In genomic region chrIV:7507305-7507704, ce11 we compare ENCODE assay signal across 6 worm cellular contexts.
TF ChIP-seq lines count a peak whose summit lies in the region.

No protein-coding gene starts in this region.

TF ChIP-seq in whole organism, L1 larva, 84 proteins besides CTCF, POLR2A, EP300 and RAD21 (continues in another document):
- TF ChIP-seq blmp-1 (tag; optimal IDR thresholded peaks at IDR 0.05; lab: Kevin White, UChicago) = peak; percentile 57
- TF ChIP-seq nhr-85 (tag; lab: Kevin White, UChicago) = peak; percentile 81
- TF ChIP-seq nhr-47 (tag; optimal IDR thresholded peaks at IDR 0.05; lab: Kevin White, UChicago) = peak; percentile 32
- TF ChIP-seq ztf-4 (tag; optimal IDR thresholded peaks at IDR 0.05; lab: Kevin White, UChicago) = peak; percentile 6
- TF ChIP-seq pax-3 (tag; optimal IDR thresholded peaks at IDR 0.05; lab: Kevin White, UChicago) = peak; percentile 11
- TF ChIP-seq grh-1 (GFP tag; IDR thresholded peaks at IDR 0.05; lab: Robert Waterston, UW) = 0 out of 2 replicates have a peak, but pooled peaks have one; percentile 36
- no peak for TF ChIP-seq tlp-1 (tag; optimal IDR thresholded peaks at IDR 0.05; lab: Kevin White, UChicago)
- peak; percentile 37 for TF ChIP-seq skn-1 (tag; optimal IDR thresholded peaks at IDR 0.05; lab: Kevin White, UChicago)
- TF ChIP-seq nhr-20 (tag; optimal IDR thresholded peaks at IDR 0.05; lab: Kevin White, UChicago) = peak; percentile 75
- no peak for TF ChIP-seq zag-1 (tag; optimal IDR thresholded peaks at IDR 0.05; lab: Kevin White, UChicago)
- peak; percentile 83 for TF ChIP-seq nhr-71 (tag; optimal IDR thresholded peaks at IDR 0.05; lab: Kevin White, UChicago)
- peak; percentile 73 for TF ChIP-seq unc-130 (tag; optimal IDR thresholded peaks at IDR 0.05; lab: Kevin White, UChicago)
- peak; percentile 11 to 45 for TF ChIP-seq efl-1 (optimal IDR thresholded peaks at IDR 0.05; lab: Kevin White, UChicago)
- peak; percentile 59 to 97 for TF ChIP-seq efl-1 (GFP tag; optimal IDR thresholded peaks at IDR 0.05 in 1 of 2; lab: Kevin White, UChicago)
- TF ChIP-seq unc-98 (GFP tag; IDR thresholded peaks at IDR 0.05; lab: Robert Waterston, UW) = no peak

TF ChIP-seq in whole organism, L2 larva, 48 proteins besides CTCF, POLR2A, EP300 and RAD21 (continues in another document):
- TF ChIP-seq gmeb-1 (tag; optimal IDR thresholded peaks at IDR 0.05; lab: Kevin White, UChicago) (peak; percentile 56), sem-4 (tag; optimal IDR thresholded peaks at IDR 0.05; lab: Kevin White, UChicago) (peak; percentile 22), lin-13 (GFP tag; optimal IDR thresholded peaks at IDR 0.05; lab: Kevin White, UChicago) (peak; percentile 21), elt-3 (tag; optimal IDR thresholded peaks at IDR 0.05; lab: Kevin White, UChicago) (no peak), sma-3 (GFP tag; optimal IDR thresholded peaks at IDR 0.05; lab: Kevin White, UChicago) (peak; percentile 28), lsy-2 (tag; optimal IDR thresholded peaks at IDR 0.05; lab: Kevin White, UChicago) (peak in 1 of 2 experiments; percentile 61), egl-27 (tag; optimal IDR thresholded peaks at IDR 0.05; lab: Kevin White, UChicago) (no peak), crh-2 (tag; optimal IDR thresholded peaks at IDR 0.05; lab: Kevin White, UChicago) (peak; percentile 29), R02D3.7 (tag; optimal IDR thresholded peaks at IDR 0.05; lab: Kevin White, UChicago) (no peak), F13H6.1 (tag; optimal IDR thresholded peaks at IDR 0.05; lab: Kevin White, UChicago) (peak; percentile 35), ceh-82 (tag; optimal IDR thresholded peaks at IDR 0.05; lab: Kevin White, UChicago) (no peak), elt-1 (tag; optimal IDR thresholded peaks at IDR 0.05; lab: Kevin White, UChicago) (no peak), nhr-25 (tag; optimal IDR thresholded peaks at IDR 0.05; lab: Kevin White, UChicago) (peak; percentile 58), nhr-6 (tag; optimal IDR thresholded peaks at IDR 0.05; lab: Kevin White, UChicago) (no peak), nhr-12 (tag; optimal IDR thresholded peaks at IDR 0.05; lab: Kevin White, UChicago) (no peak)

TF ChIP-seq in whole organism, L3 larva, 47 proteins besides CTCF, POLR2A, EP300 and RAD21 (continues in another document):
- TF ChIP-seq tbx-2 (tag; optimal IDR thresholded peaks at IDR 0.05; lab: Kevin White, UChicago) = no peak
- no peak for TF ChIP-seq nfya-1 (tag; optimal IDR thresholded peaks at IDR 0.05; lab: Kevin White, UChicago; ENCODE audit: insufficient read depth)
- TF ChIP-seq ama-1 (optimal IDR thresholded peaks at IDR 0.05; lab: Kevin White, UChicago) = peak; percentile 83
- no peak for TF ChIP-seq skn-1 (tag; optimal IDR thresholded peaks at IDR 0.05; lab: Kevin White, UChicago)
- TF ChIP-seq pqm-1 (tag; optimal IDR thresholded peaks at IDR 0.05; lab: Kevin White, UChicago) = no peak
- TF ChIP-seq snpc-4 (tag; optimal IDR thresholded peaks at IDR 0.05; lab: Kevin White, UChicago) = no peak
- TF ChIP-seq fkh-10 (GFP tag; optimal IDR thresholded peaks at IDR 0.05; lab: Kevin White, UChicago) = no peak
- no peak for TF ChIP-seq ztf-11 (tag; optimal IDR thresholded peaks at IDR 0.05; lab: Kevin White, UChicago)
- no peak for TF ChIP-seq fos-1 (tag; optimal IDR thresholded peaks at IDR 0.05; lab: Kevin White, UChicago)
- TF ChIP-seq egl-27 (tag; optimal IDR thresholded peaks at IDR 0.05; lab: Kevin White, UChicago) = no peak
- TF ChIP-seq lin-15B (tag; optimal IDR thresholded peaks at IDR 0.05; lab: Kevin White, UChicago) = peak; percentile 23
- TF ChIP-seq ztf-4 (tag; optimal IDR thresholded peaks at IDR 0.05; lab: Kevin White, UChicago) = no peak
- no peak for TF ChIP-seq nhr-11 (tag; optimal IDR thresholded peaks at IDR 0.05; lab: Kevin White, UChicago)
- TF ChIP-seq zag-1 (tag; optimal IDR thresholded peaks at IDR 0.05; lab: Kevin White, UChicago) = no peak
- no peak for TF ChIP-seq fkh-2 (tag; optimal IDR thresholded peaks at IDR 0.05; lab: Kevin White, UChicago)
- TF ChIP-seq nhr-237 (tag; optimal IDR thresholded peaks at IDR 0.05; lab: Kevin White, UChicago) = no peak
- TF ChIP-seq ZK546.5 (tag; optimal IDR thresholded peaks at IDR 0.05; lab: Kevin White, UChicago) = no peak

TF ChIP-seq in whole organism, L4 larva, 104 proteins besides CTCF, POLR2A, EP300 and RAD21 (continues in another document):
- TF ChIP-seq Y105C5A.15 (GFP tag; IDR thresholded peaks at IDR 0.05; lab: Robert Waterston, UW) (no peak), dmd-9 (GFP tag; IDR thresholded peaks at IDR 0.05; lab: Robert Waterston, UW) (no peak), nhr-102 (tag; optimal IDR thresholded peaks at IDR 0.05; lab: Kevin White, UChicago) (no peak), hif-1 (tag; optimal IDR thresholded peaks at IDR 0.05; lab: Kevin White, UChicago) (no peak), ZK337.2 (GFP tag; IDR thresholded peaks at IDR 0.05; lab: Robert Waterston, UW) (no peak), unc-39 (tag; optimal IDR thresholded peaks at IDR 0.05; lab: Kevin White, UChicago) (no peak), F26F4.8 (GFP tag; conservative IDR thresholded peaks at IDR 0.05; lab: Robert Waterston, UW) (no peak), egl-27 (tag; optimal IDR thresholded peaks at IDR 0.05; lab: Kevin White, UChicago) (no peak), daf-16 (GFP tag; optimal IDR thresholded peaks at IDR 0.05; lab: Kevin White, UChicago) (peak in 1 of 2 experiments; percentile 6), daf-16 (tag; optimal IDR thresholded peaks at IDR 0.05; lab: Kevin White, UChicago) (peak; percentile 55), php-3 (GFP tag; IDR thresholded peaks at IDR 0.05; lab: Robert Waterston, UW) (no peak), nhr-111 (GFP tag; optimal IDR thresholded peaks at IDR 0.05; lab: Kevin White, UChicago) (no peak), nhr-76 (tag; optimal IDR thresholded peaks at IDR 0.05; lab: Kevin White, UChicago) (no peak), ceh-62 (tag; optimal IDR thresholded peaks at IDR 0.05; lab: Kevin White, UChicago) (no peak), nhr-25 (tag; optimal IDR thresholded peaks at IDR 0.05; lab: Kevin White, UChicago; ENCODE audit: borderline replicate concordance, insufficient read depth) (no peak), mdl-1 (tag; optimal IDR thresholded peaks at IDR 0.05; lab: Kevin White, UChicago) (peak in 1 of 2 experiments; percentile 48), nhr-28 (tag; optimal IDR thresholded peaks at IDR 0.05; lab: Kevin White, UChicago) (peak; percentile 62), nhr-6 (tag; optimal IDR thresholded peaks at IDR 0.05; lab: Kevin White, UChicago) (no peak)

TF ChIP-seq in whole organism, late embryonic, 69 proteins besides CTCF, POLR2A, EP300 and RAD21:
- no peak for TF ChIP-seq tbx-2 (tag; optimal IDR thresholded peaks at IDR 0.05; lab: Kevin White, UChicago)
- no peak for TF ChIP-seq ceh-2 (tag; optimal IDR thresholded peaks at IDR 0.05; lab: Kevin White, UChicago)
- TF ChIP-seq hlh-30 (tag; optimal IDR thresholded peaks at IDR 0.05; lab: Kevin White, UChicago; ENCODE audit: insufficient read depth) = peak; percentile 76
- no peak for TF ChIP-seq madf-2 (tag; optimal IDR thresholded peaks at IDR 0.05; lab: Kevin White, UChicago)
- TF ChIP-seq mec-3 (tag; optimal IDR thresholded peaks at IDR 0.05; lab: Kevin White, UChicago; ENCODE audit: borderline replicate concordance) = no peak

TF ChIP-seq in whole organism, young adult, 124 proteins besides CTCF, POLR2A, EP300 and RAD21:
- TF ChIP-seq lin-40 (tag; optimal IDR thresholded peaks at IDR 0.05; lab: Kevin White, UChicago) (peak; percentile 35), pbrm-1 (GFP tag; IDR thresholded peaks at IDR 0.05; lab: Robert Waterston, UW) (peak; percentile 37; the same call in 1 of the 2 replicates), ceh-40 (GFP tag; IDR thresholded peaks at IDR 0.05; lab: Robert Waterston, UW) (0 out of 2 replicates have a peak, but pooled peaks have one; percentile 62), B0336.3 (GFP tag; IDR thresholded peaks at IDR 0.05; lab: Robert Waterston, UW) (no peak), ZK185.1 (tag; optimal IDR thresholded peaks at IDR 0.05; lab: Kevin White, UChicago; ENCODE audit: poor library complexity, severe bottlenecking) (peak; percentile 54), madf-3 (GFP tag; IDR thresholded peaks at IDR 0.05; lab: Robert Waterston, UW) (0 out of 2 replicates have a peak, but pooled peaks have one; percentile 54), sptf-2 (GFP tag; optimal IDR thresholded peaks at IDR 0.05; lab: Kevin White, UChicago) (peak; percentile 0), cebp-1 (GFP tag; IDR thresholded peaks at IDR 0.05; lab: Robert Waterston, UW) (no peak), cebp-1 (tag; optimal IDR thresholded peaks at IDR 0.05; lab: Kevin White, UChicago) (peak; percentile 57), lin-54 (GFP tag; optimal IDR thresholded peaks at IDR 0.05; lab: Kevin White, UChicago) (peak; percentile 21), Y53G8AR.9 (GFP tag; conservative IDR thresholded peaks at IDR 0.05; lab: Robert Waterston, UW) (peak; percentile 47; the same call in 1 of the 2 replicates), B0035.1 (tag; optimal IDR thresholded peaks at IDR 0.05; lab: Kevin White, UChicago) (no peak), snpc-1.3 (tag; optimal IDR thresholded peaks at IDR 0.05; lab: Kevin White, UChicago; ENCODE audit: insufficient read depth) (no peak), Y67H2A.10 (GFP tag; conservative IDR thresholded peaks at IDR 0.05; lab: Robert Waterston, UW) (0 out of 2 replicates have a peak, but pooled peaks have one; percentile 51)
